ENCODE assay signal across 2 fruit fly cellular contexts in the genomic region with DNA sequence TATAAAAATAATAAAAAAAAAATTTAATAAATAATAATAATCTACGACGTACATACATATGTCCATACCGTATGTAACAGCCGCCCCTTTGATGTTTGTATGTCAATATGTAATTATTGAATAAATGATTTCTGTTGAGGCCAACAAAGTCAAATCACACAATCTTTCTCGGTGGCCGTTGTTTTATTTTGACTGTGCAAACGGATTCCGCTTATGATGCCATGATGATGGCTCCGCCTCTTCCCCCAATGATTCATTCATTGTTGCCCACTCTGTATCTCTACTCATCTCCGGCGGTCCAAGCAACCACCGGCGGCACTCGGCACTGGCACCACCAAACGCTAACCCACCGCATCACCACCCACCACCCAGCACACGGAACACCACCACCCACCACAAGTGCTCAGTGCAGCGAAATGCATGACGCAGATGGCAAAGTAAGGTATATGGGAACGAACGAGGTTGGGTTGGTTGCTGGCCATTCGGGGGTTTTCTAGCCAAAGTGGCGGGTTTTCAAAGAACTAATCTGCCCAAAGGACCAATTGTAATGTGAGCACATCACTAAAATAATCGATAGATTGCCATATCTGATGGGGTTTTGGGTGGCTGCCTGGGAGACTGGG.
TF ChIP-seq lines count a peak whose summit lies in the region.

No protein-coding gene starts in this region.

TF ChIP-seq in whole organism, embryonic, 481 proteins besides CTCF, POLR2A, EP300 and RAD21 (continued from another document and continues in another):
- TF ChIP-seq CG15269 (tag; optimal IDR thresholded peaks at IDR 0.05; lab: Kevin White, UChicago) = no peak
- no peak for TF ChIP-seq MBD-R2 (GFP tag; IDR thresholded peaks at IDR 0.05; lab: Robert Waterston, UW)
- TF ChIP-seq TFAM (GFP tag; optimal IDR thresholded peaks at IDR 0.05; lab: Kevin White, UChicago) = no peak
- peak; percentile 39 for TF ChIP-seq CG6813 (GFP tag; optimal IDR thresholded peaks at IDR 0.05; lab: Kevin White, UChicago)
- peak; percentile 36 for TF ChIP-seq CG12769 (tag; optimal IDR thresholded peaks at IDR 0.05; lab: Kevin White, UChicago)
- peak; percentile 86 for TF ChIP-seq CG8281 (tag; optimal IDR thresholded peaks at IDR 0.05; lab: Kevin White, UChicago)
- no peak for TF ChIP-seq kni (GFP tag; optimal IDR thresholded peaks at IDR 0.05; lab: Kevin White, UChicago)
- no peak for TF ChIP-seq cas (GFP tag; IDR thresholded peaks at IDR 0.05; lab: Robert Waterston, UW)
- TF ChIP-seq tin (GFP tag; optimal IDR thresholded peaks at IDR 0.05; lab: Kevin White, UChicago) = no peak
- no peak for TF ChIP-seq CG12942 (GFP tag; optimal IDR thresholded peaks at IDR 0.05; lab: Kevin White, UChicago)
- no peak for TF ChIP-seq sisA (GFP tag; IDR thresholded peaks at IDR 0.05; lab: Robert Waterston, UW)
- TF ChIP-seq CG12236 (GFP tag; optimal IDR thresholded peaks at IDR 0.05; lab: Kevin White, UChicago) = no peak
- TF ChIP-seq Ravus (GFP tag; IDR thresholded peaks at IDR 0.05; lab: Robert Waterston, UW) = no peak
- peak; percentile 51 for TF ChIP-seq Sry-δ (GFP tag; optimal IDR thresholded peaks at IDR 0.05; lab: Kevin White, UChicago)
- peak; percentile 7 for TF ChIP-seq zfh2 (GFP tag; optimal IDR thresholded peaks at IDR 0.05; lab: Kevin White, UChicago)
- TF ChIP-seq en (GFP tag; optimal IDR thresholded peaks at IDR 0.05; lab: Kevin White, UChicago) = no peak
- TF ChIP-seq nerfin-2 (GFP tag; IDR thresholded peaks at IDR 0.05; lab: Robert Waterston, UW; ENCODE audit: partially characterized antibody) = no peak
- no peak for TF ChIP-seq ken (GFP tag; IDR thresholded peaks at IDR 0.05; lab: Robert Waterston, UW)
- TF ChIP-seq Doc3 (GFP tag; IDR thresholded peaks at IDR 0.05; lab: Robert Waterston, UW; ENCODE audit: partially characterized antibody) = no peak
- TF ChIP-seq CG13424 (tag; optimal IDR thresholded peaks at IDR 0.05; lab: Kevin White, UChicago) = peak; percentile 1
- no peak for TF ChIP-seq Hsf (GFP tag; optimal IDR thresholded peaks at IDR 0.05; lab: Kevin White, UChicago)
- TF ChIP-seq zen (tag; optimal IDR thresholded peaks at IDR 0.05; lab: Kevin White, UChicago) = no peak
- TF ChIP-seq oc (tag; optimal IDR thresholded peaks at IDR 0.05; lab: Kevin White, UChicago) = no peak
- TF ChIP-seq Myb (GFP tag; optimal IDR thresholded peaks at IDR 0.05; lab: Kevin White, UChicago) = peak; percentile 43
- peak; percentile 13 for TF ChIP-seq ERR (GFP tag; optimal IDR thresholded peaks at IDR 0.05; lab: Kevin White, UChicago)
- TF ChIP-seq dm (GFP tag; optimal IDR thresholded peaks at IDR 0.05; lab: Kevin White, UChicago) = no peak
- peak; percentile 53 for TF ChIP-seq CG2120 (GFP tag; optimal IDR thresholded peaks at IDR 0.05; lab: Kevin White, UChicago)
- peak; percentile 42 for TF ChIP-seq CG1529 (GFP tag; optimal IDR thresholded peaks at IDR 0.05; lab: Kevin White, UChicago)
- no peak for TF ChIP-seq nmo (GFP tag; optimal IDR thresholded peaks at IDR 0.05; lab: Kevin White, UChicago)
- TF ChIP-seq croc (GFP tag; conservative IDR thresholded peaks at IDR 0.05; lab: Robert Waterston, UW) = no peak
- TF ChIP-seq odd (GFP tag; optimal IDR thresholded peaks at IDR 0.05; lab: Kevin White, UChicago) = peak; percentile 26
- TF ChIP-seq D (optimal IDR thresholded peaks at IDR 0.05; lab: Kevin White, UChicago) = no peak
- no peak for TF ChIP-seq D (GFP tag; optimal IDR thresholded peaks at IDR 0.05; lab: Kevin White, UChicago)
- TF ChIP-seq pita (GFP tag; optimal IDR thresholded peaks at IDR 0.05; lab: Kevin White, UChicago) = no peak
- TF ChIP-seq Fer1 (GFP tag; optimal IDR thresholded peaks at IDR 0.05; lab: Kevin White, UChicago) = no peak
- TF ChIP-seq CG15514 (GFP tag; optimal IDR thresholded peaks at IDR 0.05; lab: Kevin White, UChicago) = peak; percentile 25
- TF ChIP-seq nerfin-1 (tag; optimal IDR thresholded peaks at IDR 0.05; lab: Kevin White, UChicago) = peak; percentile 64
- no peak for TF ChIP-seq Ada2b (GFP tag; IDR thresholded peaks at IDR 0.05; lab: Robert Waterston, UW)
- TF ChIP-seq fru (optimal IDR thresholded peaks at IDR 0.05; lab: Kevin White, UChicago) = no peak
- TF ChIP-seq CG9797 (GFP tag; optimal IDR thresholded peaks at IDR 0.05; lab: Kevin White, UChicago) = peak; percentile 12
- TF ChIP-seq Mad (GFP tag; optimal IDR thresholded peaks at IDR 0.05; lab: Kevin White, UChicago) = no peak
- TF ChIP-seq CG4282 (GFP tag; optimal IDR thresholded peaks at IDR 0.05; lab: Kevin White, UChicago) = no peak
- TF ChIP-seq CG12659 (GFP tag; optimal IDR thresholded peaks at IDR 0.05; lab: Kevin White, UChicago) = no peak
- no peak for TF ChIP-seq bowl (GFP tag; IDR thresholded peaks at IDR 0.05; lab: Robert Waterston, UW)
- no peak for TF ChIP-seq Dbx (GFP tag; IDR thresholded peaks at IDR 0.05; lab: Robert Waterston, UW)
- TF ChIP-seq CG30020 (tag; optimal IDR thresholded peaks at IDR 0.05; lab: Kevin White, UChicago) = no peak
- peak; percentile 39 for TF ChIP-seq BEAF-32 (GFP tag; optimal IDR thresholded peaks at IDR 0.05; lab: Kevin White, UChicago)
- TF ChIP-seq Blimp-1 (GFP tag; optimal IDR thresholded peaks at IDR 0.05; lab: Kevin White, UChicago) = no peak
- no peak for TF ChIP-seq tna (GFP tag; IDR thresholded peaks at IDR 0.05; lab: Robert Waterston, UW; ENCODE audit: partially characterized antibody)
- no peak for TF ChIP-seq slou (GFP tag; optimal IDR thresholded peaks at IDR 0.05; lab: Kevin White, UChicago)
- TF ChIP-seq Dad (GFP tag; optimal IDR thresholded peaks at IDR 0.05; lab: Kevin White, UChicago) = no peak
- TF ChIP-seq br (optimal IDR thresholded peaks at IDR 0.05; lab: Kevin White, UChicago) = no peak
- no peak for TF ChIP-seq stc (GFP tag; IDR thresholded peaks at IDR 0.05; lab: Robert Waterston, UW)
- TF ChIP-seq ro (GFP tag; IDR thresholded peaks at IDR 0.05; lab: Robert Waterston, UW) = no peak
- TF ChIP-seq zen2 (GFP tag; IDR thresholded peaks at IDR 0.05; lab: Robert Waterston, UW; ENCODE audit: partially characterized antibody) = no peak
- no peak for TF ChIP-seq CG14050 (GFP tag; IDR thresholded peaks at IDR 0.05; lab: Robert Waterston, UW)
- no peak for TF ChIP-seq CG17385 (GFP tag; optimal IDR thresholded peaks at IDR 0.05; lab: Kevin White, UChicago)
- no peak for TF ChIP-seq Aef1 (GFP tag; IDR thresholded peaks at IDR 0.05; lab: Robert Waterston, UW)
- TF ChIP-seq Hand (GFP tag; optimal IDR thresholded peaks at IDR 0.05; lab: Kevin White, UChicago) = no peak
- TF ChIP-seq chn (GFP tag; optimal IDR thresholded peaks at IDR 0.05; lab: Kevin White, UChicago) = peak; percentile 53
- TF ChIP-seq NfI (GFP tag; optimal IDR thresholded peaks at IDR 0.05; lab: Kevin White, UChicago) = peak; percentile 29
- peak; percentile 10 for TF ChIP-seq pho (GFP tag; optimal IDR thresholded peaks at IDR 0.05; lab: Kevin White, UChicago)
- TF ChIP-seq tup (GFP tag; optimal IDR thresholded peaks at IDR 0.05; lab: Kevin White, UChicago) = no peak
- TF ChIP-seq CG4617 (GFP tag; optimal IDR thresholded peaks at IDR 0.05; lab: Kevin White, UChicago; ENCODE audit: borderline replicate concordance) = no peak
- TF ChIP-seq CG17568 (GFP tag; optimal IDR thresholded peaks at IDR 0.05; lab: Kevin White, UChicago) = no peak

TF ChIP-seq in whole organism, prepupa, 60 proteins besides CTCF, POLR2A, EP300 and RAD21 (continued from another document):
- TF ChIP-seq cyc (GFP tag; optimal IDR thresholded peaks at IDR 0.05; lab: Kevin White, UChicago) (no peak), Met (GFP tag; optimal IDR thresholded peaks at IDR 0.05; lab: Kevin White, UChicago) (no peak), Lpt (GFP tag; optimal IDR thresholded peaks at IDR 0.05; lab: Kevin White, UChicago) (no peak), fkh (GFP tag; optimal IDR thresholded peaks at IDR 0.05; lab: Kevin White, UChicago) (peak; percentile 62), fd59A (GFP tag; optimal IDR thresholded peaks at IDR 0.05; lab: Kevin White, UChicago) (no peak), Ets21C (GFP tag; optimal IDR thresholded peaks at IDR 0.05; lab: Kevin White, UChicago) (no peak), svp (GFP tag; lab: Kevin White, UChicago) (peak; percentile 82), CG6854 (GFP tag; optimal IDR thresholded peaks at IDR 0.05; lab: Kevin White, UChicago) (no peak), CG32006 (GFP tag; optimal IDR thresholded peaks at IDR 0.05; lab: Kevin White, UChicago) (peak; percentile 45), spab (GFP tag; optimal IDR thresholded peaks at IDR 0.05; lab: Kevin White, UChicago) (no peak), CG11294 (GFP tag; IDR thresholded peaks at IDR 0.05; lab: Robert Waterston, UW) (no peak), CG10631 (GFP tag; optimal IDR thresholded peaks at IDR 0.05; lab: Kevin White, UChicago) (no peak), fd85E (GFP tag; optimal IDR thresholded peaks at IDR 0.05; lab: Kevin White, UChicago) (no peak), CG31627 (GFP tag; optimal IDR thresholded peaks at IDR 0.05; lab: Kevin White, UChicago) (no peak), Sox102F (GFP tag; optimal IDR thresholded peaks at IDR 0.05; lab: Kevin White, UChicago) (no peak), net (GFP tag; optimal IDR thresholded peaks at IDR 0.05; lab: Kevin White, UChicago) (no peak), pdm3 (GFP tag; optimal IDR thresholded peaks at IDR 0.05; lab: Kevin White, UChicago) (no peak)
